Worm (Caenorhabditis elegans) whole organism, early embryonic: ENCODE results near the gene cpf-1.

Experiments used
- flt-1 ChIP-seq: fragments of 200-800 bp; sonication (Bioruptor generic); IDR thresholded peaks from 2 replicates; pipeline ENCODE4 v1.3.6; 2022; ENCODE audit warnings: missing genetic modification characterization, missing compliant biosample characterization
- hmg-4 ChIP-seq: fragments of 200-800 bp; sonication (Bioruptor generic); optimal IDR thresholded peaks from 2 replicates; lab custom pipeline; 2018; ENCODE audit warnings: mild to moderate bottlenecking, missing genetic modification characterization, missing compliant biosample characterization

DNA sequence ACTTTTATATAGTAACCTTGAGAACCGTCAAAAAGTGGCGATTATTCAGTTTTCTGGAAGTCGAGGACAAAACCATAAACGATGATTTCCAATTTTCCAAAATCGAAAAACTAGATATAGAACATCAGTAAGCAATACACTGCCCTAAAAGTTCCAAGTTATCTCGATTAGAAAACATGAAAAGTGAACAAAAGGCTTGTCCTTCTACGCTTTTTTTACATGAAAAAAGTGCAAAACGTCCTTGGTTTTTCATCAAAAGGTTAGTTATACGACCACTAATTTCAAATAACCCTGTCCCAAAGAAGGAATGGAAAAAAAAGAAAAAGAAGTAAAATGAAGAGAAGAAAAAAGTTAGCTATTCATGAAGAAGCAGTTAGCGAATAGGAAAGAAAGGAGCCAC, 16.3 kb downstream of the cpf-1 start:
- TF ChIP-seq hmg-4, result no peak
- no peak for TF ChIP-seq flt-1 (GFP tag; lab: Robert Waterston, UW)
